Fruit fly (Drosophila melanogaster): Measurements from ENCODE around the gene Ugt36A1.

Ugt36A1 gene

DNA sequence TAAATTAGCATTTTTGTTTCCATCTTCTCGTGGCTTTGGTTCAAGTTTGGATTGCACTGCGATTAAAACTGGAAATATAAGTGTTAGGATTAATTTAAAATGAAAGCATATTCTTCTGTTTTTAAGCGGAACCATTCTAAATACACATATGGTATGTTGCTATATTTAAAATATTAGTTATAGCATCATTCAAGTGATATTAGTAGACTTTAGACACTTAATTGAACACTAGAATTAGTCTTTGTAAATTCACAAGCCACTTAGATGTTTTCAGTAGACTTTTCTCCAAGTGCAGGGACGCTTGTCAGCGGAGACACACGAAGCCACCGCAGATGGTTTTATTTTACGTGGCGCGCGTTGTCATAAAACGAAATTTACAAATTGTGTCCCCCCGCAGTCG is 49.0 kb upstream of the Ugt36A1 start (continued):
- TF ChIP-seq Ada2b (GFP tag; IDR thresholded peaks at IDR 0.05) (0 out of 2 replicates have a peak, but pooled peaks have one; percentile 21), CG11247 (GFP tag; IDR thresholded peaks at IDR 0.05) (no peak), CG31441 (GFP tag; IDR thresholded peaks at IDR 0.05) (peak; percentile 35; the same call in 1 of the 2 replicates), dmrt99B (tag; optimal IDR thresholded peaks at IDR 0.05) (peak; percentile 67), tin (GFP tag; optimal IDR thresholded peaks at IDR 0.05) (peak; percentile 36), az2 (GFP tag; optimal IDR thresholded peaks at IDR 0.05) (peak; percentile 2), ind (GFP tag; optimal IDR thresholded peaks at IDR 0.05) (peak; percentile 21), CG2120 (GFP tag; optimal IDR thresholded peaks at IDR 0.05) (peak; percentile 22), CG4730 (GFP tag; IDR thresholded peaks at IDR 0.05) (no peak), gcm2 (GFP tag; optimal IDR thresholded peaks at IDR 0.05) (no peak), al (GFP tag; IDR thresholded peaks at IDR 0.05) (peak; percentile 42; the same call in 1 of the 2 replicates), ATbp (GFP tag; optimal IDR thresholded peaks at IDR 0.05) (peak; percentile 12), Sox100B (GFP tag; optimal IDR thresholded peaks at IDR 0.05) (peak; percentile 51), vfl (GFP tag; optimal IDR thresholded peaks at IDR 0.05) (no peak), dmrt11E (tag; optimal IDR thresholded peaks at IDR 0.05) (peak; percentile 15), pan (optimal IDR thresholded peaks at IDR 0.05) (no peak), pan (GFP tag; optimal IDR thresholded peaks at IDR 0.05 in 1 of 2, IDR thresholded peaks at IDR 0.05 in 1 of 2) (peak in 1 of 2 experiments; percentile 55), CG31224 (GFP tag; IDR thresholded peaks at IDR 0.05) (0 out of 2 replicates have a peak, but pooled peaks have one; percentile 28), CG15269 (tag; optimal IDR thresholded peaks at IDR 0.05) (peak; percentile 45), prd (optimal IDR thresholded peaks at IDR 0.05) (no peak), prd (GFP tag; IDR thresholded peaks at IDR 0.05) (peak; percentile 36; the same call in 1 of the 3 replicates), hkb (optimal IDR thresholded peaks at IDR 0.05) (no peak), hkb (GFP tag; IDR thresholded peaks at IDR 0.05) (peak; percentile 49; the same call in 1 of the 2 replicates), row (GFP tag; IDR thresholded peaks at IDR 0.05) (peak; percentile 56), CG11504 (tag; optimal IDR thresholded peaks at IDR 0.05) (peak; percentile 56), CG11093 (GFP tag; IDR thresholded peaks at IDR 0.05) (no peak), mirr (GFP tag; optimal IDR thresholded peaks at IDR 0.05) (no peak), klu (GFP tag; IDR thresholded peaks at IDR 0.05) (no peak), tll (GFP tag; optimal IDR thresholded peaks at IDR 0.05) (no peak), CG12391 (tag; optimal IDR thresholded peaks at IDR 0.05) (peak; percentile 16), Dip2 (GFP tag; IDR thresholded peaks at IDR 0.05) (no peak), jumu (GFP tag; optimal IDR thresholded peaks at IDR 0.05) (peak; percentile 31), CG14710 (tag; optimal IDR thresholded peaks at IDR 0.05) (peak; percentile 18), CG6272 (GFP tag; IDR thresholded peaks at IDR 0.05) (no peak), lmd (GFP tag; IDR thresholded peaks at IDR 0.05) (peak; percentile 60), Chrac-16 (GFP tag; optimal IDR thresholded peaks at IDR 0.05) (peak; percentile 15), CG17385 (GFP tag; optimal IDR thresholded peaks at IDR 0.05) (peak; percentile 37), CG17568 (GFP tag; optimal IDR thresholded peaks at IDR 0.05) (no peak), Abd-B (GFP tag; optimal IDR thresholded peaks at IDR 0.05) (peak; percentile 39), Max (GFP tag; optimal IDR thresholded peaks at IDR 0.05) (no peak), tgo (GFP tag; IDR thresholded peaks at IDR 0.05) (peak; percentile 29; the same call in 2 of the 3 replicates), sens (GFP tag) (peak; percentile 80), odd (GFP tag; optimal IDR thresholded peaks at IDR 0.05) (peak; percentile 32), CG34422 (GFP tag; IDR thresholded peaks at IDR 0.05) (0 out of 3 replicates have a peak, but pooled peaks have one; percentile 38), oc (tag; optimal IDR thresholded peaks at IDR 0.05) (no peak), CG10979 (tag; optimal IDR thresholded peaks at IDR 0.05) (peak; percentile 67), CG7372 (GFP tag; IDR thresholded peaks at IDR 0.05) (0 out of 2 replicates have a peak, but pooled peaks have one; percentile 7), dysf (GFP tag; IDR thresholded peaks at IDR 0.05) (peak; percentile 60; the same call in 2 of the 3 replicates), CG2678 (tag; optimal IDR thresholded peaks at IDR 0.05) (peak; percentile 56), H15 (GFP tag; IDR thresholded peaks at IDR 0.05) (no peak), aop (GFP tag; IDR thresholded peaks at IDR 0.05) (no peak), eve (GFP tag; optimal IDR thresholded peaks at IDR 0.05) (peak in 1 of 2 experiments; percentile 2)
